Worm (Caenorhabditis elegans) whole organism, L1 larva: ENCODE measurements around the gene ver-3.

Source experiments
- C34B4.2 ChIP-seq: sonication (generic microtip); optimal IDR thresholded peaks from 2 replicates; lab custom pipeline; 2017; ENCODE audit warnings: mild to moderate bottlenecking, missing genetic modification characterization, missing compliant biosample characterization
- ama-1 ChIP-seq: fragments of 150-350 bp; optimal IDR thresholded peaks from 2 replicates; lab custom pipeline; 2014
- blmp-1 ChIP-seq: fragments of 150-350 bp; optimal IDR thresholded peaks from 2 replicates; lab custom pipeline; 2014; ENCODE audit warnings: missing biosample characterization, missing genetic modification characterization
- ceh-63 ChIP-seq: fragments of 200-800 bp; sonication (Bioruptor generic); optimal IDR thresholded peaks from 2 replicates; lab custom pipeline; 2018; ENCODE audit warnings: mild to moderate bottlenecking, missing genetic modification characterization, missing compliant biosample characterization
- ceh-8 ChIP-seq: fragments of 200-800 bp; sonication (Bioruptor generic); optimal IDR thresholded peaks from 2 replicates; lab custom pipeline; 2018; ENCODE audit warnings: mild to moderate bottlenecking, missing genetic modification characterization, moderate library complexity, missing compliant biosample characterization
- ceh-90 ChIP-seq: sonication (generic microtip); optimal IDR thresholded peaks from 2 replicates; lab custom pipeline; 2016; ENCODE audit warnings: missing genetic modification characterization, missing compliant biosample characterization
- dpl-1 ChIP-seq, 3 experiments: fragments of 150-350 bp in 2 of 3; sonication (generic microtip) in 1 of 3; optimal IDR thresholded peaks; 2 replicates each; lab custom pipeline; 2014 to 2017; ENCODE audit warnings: missing biosample characterization in 3 of 3, missing genetic modification characterization in 3 of 3, missing genetic modification reagents in 3 of 3
- dsc-1 ChIP-seq: sonication (generic microtip); optimal IDR thresholded peaks from 2 replicates; lab custom pipeline; 2016; ENCODE audit warnings: mild to moderate bottlenecking, missing genetic modification characterization, missing compliant biosample characterization
- efl-1 ChIP-seq, 4 experiments: fragments of 150-350 bp; optimal IDR thresholded peaks in 3 of 4; peaks in 1 of 4; 1 replicate in 1 of 4; 2 replicates in 3 of 4; lab custom pipeline; 2014; ENCODE audit warnings: missing biosample characterization in 2 of 4, missing genetic modification characterization in 2 of 4, missing genetic modification reagents in 2 of 4
- egl-27 ChIP-seq, 2 experiments: fragments of 150-350 bp in 1 of 2; sonication (generic microtip); optimal IDR thresholded peaks; 3 replicates each; lab custom pipeline; 2017 to 2018; ENCODE audit warnings: missing biosample characterization in 2 of 2, missing genetic modification characterization in 2 of 2, missing genetic modification reagents in 2 of 2
- elt-2 ChIP-seq: sonication (generic microtip); optimal IDR thresholded peaks from 2 replicates; lab custom pipeline; 2016; ENCODE audit warnings: missing genetic modification characterization, mild to moderate bottlenecking, inconsistent platforms, missing compliant biosample characterization, missing genetic modification reagents
- elt-3 ChIP-seq, 6 experiments: fragments of 150-350 bp in 1 of 6; sonication (generic microtip); optimal IDR thresholded peaks; 2 replicates each; lab custom pipeline; 2017 to 2018; ENCODE audit warnings: missing biosample characterization in 6 of 6, missing genetic modification characterization in 6 of 6, inconsistent platforms in 1 of 6
- fos-1 ChIP-seq: fragments of 150-350 bp; optimal IDR thresholded peaks from 2 replicates; lab custom pipeline; 2014; ENCODE audit warnings: missing biosample characterization, missing genetic modification characterization
- grh-1 ChIP-seq: fragments of 200-800 bp; sonication (Bioruptor generic); IDR thresholded peaks from 2 replicates; pipeline ENCODE4 v1.3.6; 2022; ENCODE audit warnings: missing genetic modification reagents, missing genetic modification characterization, missing compliant biosample characterization
- hlh-17 ChIP-seq: fragments of 200-800 bp; sonication (Bioruptor generic); optimal IDR thresholded peaks from 2 replicates; lab custom pipeline; 2018; ENCODE audit warnings: missing genetic modification characterization, mild to moderate bottlenecking, missing compliant biosample characterization, moderate library complexity, borderline replicate concordance
- hlh-4 ChIP-seq: sonication (generic microtip); optimal IDR thresholded peaks from 2 replicates; lab custom pipeline; 2016; ENCODE audit warnings: mild to moderate bottlenecking, missing genetic modification characterization, missing compliant biosample characterization
- jun-1 ChIP-seq: fragments of 150-350 bp; optimal IDR thresholded peaks from 2 replicates; lab custom pipeline; 2014; ENCODE audit warnings: missing biosample characterization, missing genetic modification reagents, missing genetic modification characterization
- lin-14 ChIP-seq: fragments of 200-800 bp; sonication (Bioruptor generic); optimal IDR thresholded peaks from 2 replicates; lab custom pipeline; 2018; ENCODE audit warnings: mild to moderate bottlenecking, missing genetic modification characterization, moderate library complexity, missing compliant biosample characterization
- lin-35 ChIP-seq, 2 experiments: fragments of 150-350 bp; optimal IDR thresholded peaks; 2 replicates each; lab custom pipeline; 2014; ENCODE audit warnings: missing biosample characterization in 2 of 2, missing genetic modification characterization in 2 of 2, missing genetic modification reagents in 2 of 2
- lin-39 ChIP-seq: fragments of 150-350 bp; optimal IDR thresholded peaks from 2 replicates; lab custom pipeline; 2014; ENCODE audit warnings: missing biosample characterization, missing genetic modification reagents, missing genetic modification characterization
- lir-3 ChIP-seq: sonication (generic microtip); optimal IDR thresholded peaks from 2 replicates; lab custom pipeline; 2016; ENCODE audit warnings: mild to moderate bottlenecking, missing genetic modification characterization, moderate library complexity, missing compliant biosample characterization; ENCODE audit not compliant: poor library complexity
- lsy-2 ChIP-seq, 2 experiments: fragments of 150-350 bp; optimal IDR thresholded peaks; 2 replicates each; lab custom pipeline; 2014; ENCODE audit warnings: missing biosample characterization in 2 of 2, missing genetic modification characterization in 2 of 2
- mep-1 ChIP-seq: fragments of 150-350 bp; optimal IDR thresholded peaks from 2 replicates; lab custom pipeline; 2014; ENCODE audit warnings: missing biosample characterization, missing genetic modification characterization
- nhr-12 ChIP-seq: sonication (generic microtip); optimal IDR thresholded peaks from 2 replicates; lab custom pipeline; 2017; ENCODE audit warnings: missing biosample characterization, missing genetic modification characterization
- nhr-20 ChIP-seq: sonication (generic microtip); optimal IDR thresholded peaks from 2 replicates; lab custom pipeline; 2016; ENCODE audit warnings: mild to moderate bottlenecking, missing genetic modification characterization, missing compliant biosample characterization
- nhr-28 ChIP-seq: fragments of 150-350 bp; optimal IDR thresholded peaks from 2 replicates; lab custom pipeline; 2014; ENCODE audit warnings: missing biosample characterization, missing genetic modification characterization
- nhr-47 ChIP-seq: sonication (generic microtip); optimal IDR thresholded peaks from 2 replicates; lab custom pipeline; 2016; ENCODE audit warnings: mild to moderate bottlenecking, missing genetic modification characterization, moderate library complexity, missing compliant biosample characterization
- nhr-71 ChIP-seq: sonication (generic microtip); optimal IDR thresholded peaks from 2 replicates; lab custom pipeline; 2016; ENCODE audit warnings: mild to moderate bottlenecking, missing genetic modification characterization, moderate library complexity, missing compliant biosample characterization
- nhr-76 ChIP-seq: sonication (generic microtip); optimal IDR thresholded peaks from 2 replicates; lab custom pipeline; 2017; ENCODE audit warnings: missing biosample characterization, missing genetic modification characterization
- nhr-77 ChIP-seq: fragments of 150-350 bp; optimal IDR thresholded peaks from 2 replicates; lab custom pipeline; 2014; ENCODE audit warnings: missing biosample characterization, missing genetic modification characterization
- nhr-84 ChIP-seq: sonication (generic microtip); optimal IDR thresholded peaks from 2 replicates; lab custom pipeline; 2017; ENCODE audit warnings: missing biosample characterization, missing genetic modification characterization
- nhr-85 ChIP-seq: sonication (generic microtip); peaks from one replicate; lab custom pipeline; 2016; ENCODE audit warnings: missing genetic modification characterization, inconsistent platforms, missing compliant biosample characterization
- pag-3 ChIP-seq: sonication (generic microtip); optimal IDR thresholded peaks from 2 replicates; lab custom pipeline; 2017; ENCODE audit warnings: missing genetic modification characterization, mild to moderate bottlenecking, missing compliant biosample characterization, antibody characterized with exemption, borderline replicate concordance; ENCODE audit not compliant: insufficient read depth
- rnt-1 ChIP-seq: sonication (generic microtip); optimal IDR thresholded peaks from 2 replicates; lab custom pipeline; 2016; ENCODE audit warnings: mild to moderate bottlenecking, missing genetic modification characterization, moderate library complexity, missing compliant biosample characterization
- skn-1 ChIP-seq: fragments of 150-350 bp; optimal IDR thresholded peaks from 2 replicates; lab custom pipeline; 2014; ENCODE audit warnings: missing biosample characterization, missing genetic modification characterization
- snu-23 ChIP-seq: sonication (generic microtip); optimal IDR thresholded peaks from 2 replicates; lab custom pipeline; 2016; ENCODE audit warnings: missing genetic modification characterization, missing compliant biosample characterization
- sox-4 ChIP-seq: sonication (generic microtip); optimal IDR thresholded peaks from 2 replicates; lab custom pipeline; 2016; ENCODE audit warnings: missing genetic modification characterization, missing compliant biosample characterization
- swsn-7 ChIP-seq: sonication (generic microtip); optimal IDR thresholded peaks from 2 replicates; lab custom pipeline; 2016; ENCODE audit warnings: missing genetic modification characterization, missing compliant biosample characterization
- unc-130 ChIP-seq: fragments of 150-350 bp; optimal IDR thresholded peaks from 2 replicates; lab custom pipeline; 2017; ENCODE audit warnings: missing biosample characterization, missing genetic modification characterization, inconsistent platforms
- unc-86 ChIP-seq: sonication (generic microtip); optimal IDR thresholded peaks from 2 replicates; lab custom pipeline; 2016; ENCODE audit warnings: missing genetic modification characterization, missing compliant biosample characterization
- unc-98 ChIP-seq: fragments of 200-800 bp; sonication (Bioruptor generic); IDR thresholded peaks from 2 replicates; pipeline ENCODE4 v1.3.6; 2022; ENCODE audit warnings: missing genetic modification characterization, missing compliant biosample characterization
- vab-15 ChIP-seq: sonication (generic microtip); optimal IDR thresholded peaks from 2 replicates; lab custom pipeline; 2017; ENCODE audit warnings: missing genotype, mild to moderate bottlenecking, missing genetic modification characterization, missing compliant biosample characterization
- xbp-1 ChIP-seq: sonication (generic microtip); optimal IDR thresholded peaks from 2 replicates; lab custom pipeline; 2016; ENCODE audit warnings: missing genetic modification characterization, missing compliant biosample characterization
- ztf-11 ChIP-seq, 2 experiments: sonication (generic microtip); optimal IDR thresholded peaks; 2 replicates each; lab custom pipeline; 2016 to 2017; ENCODE audit warnings: missing genetic modification characterization in 2 of 2, missing biosample characterization in 1 of 2, missing compliant biosample characterization in 1 of 2
- ztf-4 ChIP-seq: fragments of 150-350 bp; optimal IDR thresholded peaks from 2 replicates; lab custom pipeline; 2014; ENCODE audit warnings: missing biosample characterization, missing genetic modification characterization

The ver-3 gene

DNA sequence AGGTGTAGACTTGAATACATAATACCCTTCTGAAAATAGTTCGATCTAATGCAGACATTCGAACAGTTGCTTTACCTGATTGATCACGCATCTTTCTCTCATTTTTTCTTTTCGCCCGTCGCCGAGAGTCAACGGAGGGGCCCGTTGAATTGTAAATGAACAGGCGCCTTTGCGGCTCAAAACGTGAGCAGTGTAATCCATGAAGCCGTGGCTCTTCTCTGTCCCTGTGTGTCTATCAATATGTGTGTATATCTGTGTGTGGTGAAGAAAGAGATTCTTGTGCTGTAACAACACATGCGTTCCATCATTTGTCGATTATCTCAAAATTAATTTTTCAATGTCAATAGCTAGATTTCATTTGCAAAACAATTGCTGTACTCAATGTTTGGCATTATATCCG lies 43.3 kb downstream of the ver-3 start (continued):
- TF ChIP-seq C34B4.2 (tag; lab: Kevin White, UChicago) (no peak), vab-15 (tag; lab: Kevin White, UChicago) (no peak), pag-3 (tag; lab: Kevin White, UChicago) (no peak), ama-1 (lab: Kevin White, UChicago) (no peak), unc-130 (tag; lab: Kevin White, UChicago) (peak; percentile 4), lsy-2 (tag; optimal IDR thresholded peaks at IDR 0.05; lab: Kevin White, UChicago) (peak in 1 of 2 experiments; percentile 18), nhr-76 (tag; lab: Kevin White, UChicago) (no peak), hlh-17 (GFP tag; lab: Kevin White, UChicago) (no peak), ceh-8 (no peak), ceh-90 (tag; lab: Kevin White, UChicago) (no peak), mep-1 (tag; lab: Kevin White, UChicago) (peak; percentile 10), sox-4 (tag; lab: Kevin White, UChicago) (no peak), nhr-77 (tag; lab: Kevin White, UChicago) (no peak), lin-14 (GFP tag; lab: Kevin White, UChicago) (peak; percentile 85), hlh-4 (tag; lab: Kevin White, UChicago) (no peak), dpl-1 (GFP tag; optimal IDR thresholded peaks at IDR 0.05; lab: Kevin White, UChicago) (no peak), xbp-1 (tag; lab: Kevin White, UChicago) (no peak), egl-27 (tag; optimal IDR thresholded peaks at IDR 0.05; lab: Kevin White, UChicago) (no peak), skn-1 (tag; lab: Kevin White, UChicago) (no peak), ztf-4 (tag; lab: Kevin White, UChicago) (no peak), dsc-1 (tag; lab: Kevin White, UChicago) (no peak), fos-1 (no peak), unc-86 (no peak), rnt-1 (tag; lab: Kevin White, UChicago) (peak; percentile 68), snu-23 (peak; percentile 36), lin-39 (no peak), unc-98 (GFP tag; lab: Robert Waterston, UW) (no peak), nhr-84 (tag; lab: Kevin White, UChicago) (no peak), ceh-63 (GFP tag; lab: Kevin White, UChicago) (no peak)
- TF ChIP-seq, all 84 proteins: peak for 10

ce11 chrX:11036114-11037087 lies 44.1 kb downstream of the ver-3 start:
- TF ChIP-seq lin-35 (GFP tag; optimal IDR thresholded peaks at IDR 0.05; lab: Kevin White, UChicago): peak in 1 of 2 experiments; percentile 3
- peak in 1 of 2 experiments; percentile 11 for TF ChIP-seq lsy-2 (tag; optimal IDR thresholded peaks at IDR 0.05; lab: Kevin White, UChicago)
- TF ChIP-seq jun-1 (tag; lab: Kevin White, UChicago): no peak
- TF ChIP-seq ceh-63 (GFP tag; lab: Kevin White, UChicago): no peak
- TF ChIP-seq lir-3 (tag; lab: Kevin White, UChicago): peak; percentile 6
- peak; percentile 99 for TF ChIP-seq blmp-1 (tag; lab: Kevin White, UChicago)
- TF ChIP-seq efl-1 (optimal IDR thresholded peaks at IDR 0.05; lab: Kevin White, UChicago): peak in 1 of 2 experiments; percentile 6
- no peak for TF ChIP-seq efl-1 (GFP tag; optimal IDR thresholded peaks at IDR 0.05 in 1 of 2; lab: Kevin White, UChicago)
- no peak for TF ChIP-seq ztf-11 (tag; optimal IDR thresholded peaks at IDR 0.05; lab: Kevin White, UChicago)
- peak in 1 of 6 experiments; percentile 27 for TF ChIP-seq elt-3 (tag; optimal IDR thresholded peaks at IDR 0.05; lab: Kevin White, UChicago)
- peak; percentile 43 for TF ChIP-seq snu-23
- TF ChIP-seq nhr-71 (tag; lab: Kevin White, UChicago): no peak
- TF ChIP-seq nhr-12: no peak
- peak; percentile 82 for TF ChIP-seq elt-2
- peak; percentile 78 for TF ChIP-seq grh-1 (GFP tag; lab: Robert Waterston, UW)
- TF ChIP-seq nhr-28: no peak
- peak; percentile 8 for TF ChIP-seq swsn-7 (tag; lab: Kevin White, UChicago)
- TF ChIP-seq nhr-85 (tag; lab: Kevin White, UChicago): peak; percentile 68
- TF ChIP-seq nhr-20: peak; percentile 12
- TF ChIP-seq nhr-76 (tag; lab: Kevin White, UChicago): no peak
- no peak for TF ChIP-seq unc-86
- no peak for TF ChIP-seq nhr-47
- TF ChIP-seq C34B4.2 (tag; lab: Kevin White, UChicago): no peak
- no peak for TF ChIP-seq hlh-17 (GFP tag; lab: Kevin White, UChicago)
